Worm (Caenorhabditis elegans) whole organism, L3 larva: ENCODE data around the gene Y38F1A.1.

Experiments
- ceh-82 ChIP-seq: fragments of 150-350 bp; optimal IDR thresholded peaks from 2 replicates; lab custom pipeline; 2014; ENCODE audit warnings: missing biosample characterization, missing genetic modification characterization
- jun-1 ChIP-seq: fragments of 150-350 bp; optimal IDR thresholded peaks from 2 replicates; lab custom pipeline; 2014; ENCODE audit warnings: missing biosample characterization, missing genetic modification reagents, missing genetic modification characterization
- nhr-237 ChIP-seq: fragments of 150-350 bp; optimal IDR thresholded peaks from 2 replicates; lab custom pipeline; 2014; ENCODE audit warnings: missing biosample characterization, missing genetic modification characterization
- nhr-28 ChIP-seq: fragments of 150-350 bp; optimal IDR thresholded peaks from 2 replicates; lab custom pipeline; 2014; ENCODE audit warnings: missing biosample characterization, missing genetic modification characterization
- ztf-11 ChIP-seq: fragments of 150-350 bp; optimal IDR thresholded peaks from 2 replicates; lab custom pipeline; 2014; ENCODE audit warnings: missing biosample characterization, missing genetic modification characterization

- no peak for TF ChIP-seq nhr-237 (tag; lab: Kevin White, UChicago)
- TF ChIP-seq jun-1 (tag; lab: Kevin White, UChicago), result no peak
- TF ChIP-seq ceh-82 (tag; lab: Kevin White, UChicago), result no peak
- no peak for TF ChIP-seq nhr-28 (tag; lab: Kevin White, UChicago)
- TF ChIP-seq ztf-11, result no peak
These were observed 24.4 kb downstream of the Y38F1A.1 start for ce11 chrII:12930138-12930537.
